Worm (Caenorhabditis elegans): ENCODE data around the gene D1086.1.

DNA sequence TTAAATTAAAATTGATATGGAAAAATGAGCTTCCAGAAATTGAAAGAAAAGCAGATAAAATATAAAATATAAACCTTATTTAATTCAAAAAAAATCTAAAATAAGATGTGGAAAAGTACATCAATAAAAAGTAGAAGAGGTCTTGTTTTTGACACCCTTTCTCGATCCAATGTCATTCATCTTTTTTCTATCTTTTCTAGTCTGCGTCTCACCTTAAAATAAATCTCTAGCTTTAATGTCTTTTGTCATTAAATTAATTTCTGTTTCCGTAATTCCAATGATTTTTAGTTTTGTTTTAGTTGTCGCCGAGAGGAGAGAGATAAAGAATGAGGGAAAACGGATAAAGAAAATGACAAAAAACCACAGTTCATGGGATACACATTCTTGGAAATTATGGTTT is 50.5 kb downstream of the D1086.1 start:
- TF ChIP-seq ceh-79 (tag; optimal IDR thresholded peaks at IDR 0.05) = no peak
- TF ChIP-seq nhr-90 (tag; optimal IDR thresholded peaks at IDR 0.05) = no peak
- TF ChIP-seq atf-7 (tag; optimal IDR thresholded peaks at IDR 0.05) = no peak
- TF ChIP-seq nfya-1 (tag; optimal IDR thresholded peaks at IDR 0.05; ENCODE audit: borderline replicate concordance, insufficient read depth) = no peak
- no peak for TF ChIP-seq bed-1 (GFP tag; IDR thresholded peaks at IDR 0.05)
- no peak for TF ChIP-seq aptf-3 (GFP tag; IDR thresholded peaks at IDR 0.05)
- no peak for TF ChIP-seq efl-1 (GFP tag; optimal IDR thresholded peaks at IDR 0.05)
- TF ChIP-seq attf-6 (GFP tag; IDR thresholded peaks at IDR 0.05) = no peak
- TF ChIP-seq nhr-27 (tag; optimal IDR thresholded peaks at IDR 0.05) = no peak
- no peak for TF ChIP-seq ztf-3 (GFP tag; optimal IDR thresholded peaks at IDR 0.05)
- TF ChIP-seq ama-1 (optimal IDR thresholded peaks at IDR 0.05) = no peak
- no peak for TF ChIP-seq ama-1 (GFP tag; optimal IDR thresholded peaks at IDR 0.05)
- TF ChIP-seq unc-62 (GFP tag; optimal IDR thresholded peaks at IDR 0.05) = no peak

Data from whole organism, young adult.